Fruit fly (Drosophila melanogaster) whole organism, embryonic: ENCODE data around the gene Cep290.

Source experiments
- Abd-B ChIP-seq: fragments of 200-800 bp; sonication (Bioruptor generic); optimal IDR thresholded peaks from 2 replicates; lab custom pipeline; 2018; ENCODE audit warnings: missing biosample characterization, mild to moderate bottlenecking, missing genetic modification characterization, moderate library complexity
- BEAF-32 ChIP-seq: fragments of 200-800 bp; sonication (Bioruptor generic); optimal IDR thresholded peaks from 3 replicates; lab custom pipeline; 2017; ENCODE audit warnings: missing biosample characterization, missing genetic modification characterization, mild to moderate bottlenecking, moderate library complexity, missing genetic modification reagents
- CG13424 ChIP-seq: fragments of 200-800 bp; sonication (Bioruptor generic); optimal IDR thresholded peaks from 2 replicates; lab custom pipeline; 2019; ENCODE audit warnings: missing biosample characterization, mild to moderate bottlenecking, missing genetic modification characterization, moderate library complexity
- CG14014 ChIP-seq: fragments of 200-800 bp; sonication (Bioruptor generic); IDR thresholded peaks from 2 replicates; pipeline ENCODE4 v1.3.6; 2022; ENCODE audit warnings: missing biosample characterization, missing genetic modification characterization
- CG15479 ChIP-seq: fragments of 200-800 bp; sonication (Bioruptor generic); optimal IDR thresholded peaks from 3 replicates; lab custom pipeline; 2019; ENCODE audit warnings: missing biosample characterization, mild to moderate bottlenecking, missing genetic modification characterization, moderate library complexity
- CG15514 ChIP-seq: fragments of 200-800 bp; sonication (Bioruptor generic); optimal IDR thresholded peaks from 3 replicates; lab custom pipeline; 2017; ENCODE audit warnings: missing biosample characterization, missing genetic modification characterization, mild to moderate bottlenecking, moderate library complexity, missing genetic modification reagents
- CG17186 ChIP-seq: fragments of 200-800 bp; sonication (Bioruptor generic); optimal IDR thresholded peaks from 3 replicates; lab custom pipeline; 2017; ENCODE audit warnings: missing biosample characterization, missing genetic modification reagents, missing genetic modification characterization
- CG18011 ChIP-seq: fragments of 200-800 bp; sonication (Bioruptor generic); optimal IDR thresholded peaks from 2 replicates; lab custom pipeline; 2017; ENCODE audit warnings: missing biosample characterization, missing genetic modification characterization, mild to moderate bottlenecking, moderate library complexity, missing genotype
- CG2116 ChIP-seq: fragments of 200-800 bp; sonication (Bioruptor generic); optimal IDR thresholded peaks from 3 replicates; lab custom pipeline; 2018; ENCODE audit warnings: missing biosample characterization, mild to moderate bottlenecking, missing genetic modification characterization
- CG30431 ChIP-seq: fragments of 200-800 bp; sonication (Bioruptor generic); optimal IDR thresholded peaks from 2 replicates; lab custom pipeline; 2017; ENCODE audit warnings: missing biosample characterization, missing genetic modification characterization
- CG32767 ChIP-seq: fragments of 200-800 bp; sonication (Bioruptor generic); IDR thresholded peaks from 2 replicates; pipeline ENCODE4 v1.3.6; 2022; ENCODE audit warnings: missing biosample characterization, missing genetic modification characterization
- CG3995 ChIP-seq: fragments of 200-800 bp; sonication (Bioruptor generic); optimal IDR thresholded peaks from 3 replicates; lab custom pipeline; 2016; ENCODE audit warnings: missing biosample characterization, missing genetic modification characterization
- CG42726 ChIP-seq: fragments of 200-800 bp; sonication (Bioruptor generic); IDR thresholded peaks from 2 replicates; pipeline ENCODE4 v1.3.6; 2022; ENCODE audit warnings: missing biosample characterization, missing genetic modification characterization; ENCODE audit not compliant: partially characterized antibody
- CG4360 ChIP-seq: fragments of 200-800 bp; sonication (Bioruptor generic); IDR thresholded peaks from 2 replicates; pipeline ENCODE4 v1.3.6; 2022; ENCODE audit warnings: missing biosample characterization, missing genetic modification characterization
- CG6689 ChIP-seq: fragments of 200-800 bp; sonication (Bioruptor generic); IDR thresholded peaks from 2 replicates; pipeline ENCODE4 v1.3.6; 2022; ENCODE audit warnings: missing biosample characterization, missing genetic modification characterization
- CG7271 ChIP-seq: fragments of 200-800 bp; sonication (Bioruptor generic); optimal IDR thresholded peaks from 2 replicates; lab custom pipeline; 2018; ENCODE audit warnings: missing biosample characterization, mild to moderate bottlenecking, missing genetic modification characterization, moderate library complexity
- CG7839 ChIP-seq: fragments of 200-800 bp; sonication (Bioruptor generic); optimal IDR thresholded peaks from 3 replicates; lab custom pipeline; 2018; ENCODE audit warnings: missing biosample characterization, mild to moderate bottlenecking, missing genetic modification characterization, moderate library complexity
- CG7987 ChIP-seq: fragments of 200-800 bp; sonication (Bioruptor generic); optimal IDR thresholded peaks from 2 replicates; lab custom pipeline; 2018; ENCODE audit warnings: missing biosample characterization, mild to moderate bottlenecking, missing genetic modification characterization, moderate library complexity
- CrebB ChIP-seq: fragments of 200-800 bp; sonication (Bioruptor generic); optimal IDR thresholded peaks from 3 replicates; lab custom pipeline; 2018; ENCODE audit warnings: missing biosample characterization, mild to moderate bottlenecking, missing genetic modification characterization
- Dad ChIP-seq: fragments of 200-800 bp; sonication (Bioruptor generic); optimal IDR thresholded peaks from 3 replicates; lab custom pipeline; 2016; ENCODE audit warnings: missing biosample characterization, missing genetic modification characterization
- Dbx ChIP-seq: fragments of 200-800 bp; sonication (Bioruptor generic); IDR thresholded peaks from 3 replicates; pipeline ENCODE4 v1.3.6; 2022; ENCODE audit warnings: missing biosample characterization, missing genetic modification characterization
- Hey ChIP-seq: fragments of 200-800 bp; sonication (Bioruptor generic); optimal IDR thresholded peaks from 3 replicates; lab custom pipeline; 2018; ENCODE audit warnings: missing biosample characterization, mild to moderate bottlenecking, missing genetic modification characterization
- Jarid2 ChIP-seq: fragments of 200-800 bp; sonication (Bioruptor generic); optimal IDR thresholded peaks from 3 replicates; lab custom pipeline; 2017; ENCODE audit warnings: mild to moderate bottlenecking, missing biosample characterization, missing genetic modification reagents, missing genetic modification characterization
- Myb ChIP-seq: fragments of 200-800 bp; sonication (Bioruptor generic); optimal IDR thresholded peaks from 2 replicates; lab custom pipeline; 2016; ENCODE audit warnings: missing biosample characterization, missing genetic modification characterization
- Sry-δ ChIP-seq: fragments of 200-800 bp; sonication (Bioruptor generic); optimal IDR thresholded peaks from 2 replicates; lab custom pipeline; 2016; ENCODE audit warnings: missing biosample characterization, missing genetic modification characterization
- ab ChIP-seq: fragments of 200-800 bp; sonication (Bioruptor generic); optimal IDR thresholded peaks from 2 replicates; lab custom pipeline; 2016; ENCODE audit warnings: missing biosample characterization, missing genetic modification characterization
- amos ChIP-seq: fragments of 200-800 bp; sonication (Bioruptor generic); IDR thresholded peaks from 2 replicates; pipeline ENCODE4 v1.3.6; 2022; ENCODE audit warnings: missing biosample characterization, missing genetic modification characterization; ENCODE audit not compliant: partially characterized antibody
- ash1 ChIP-seq: fragments of 200-800 bp; sonication (Bioruptor generic); optimal IDR thresholded peaks from 2 replicates; lab custom pipeline; 2018; ENCODE audit warnings: missing biosample characterization, mild to moderate bottlenecking, missing genetic modification characterization
- az2 ChIP-seq: fragments of 200-800 bp; sonication (Bioruptor generic); optimal IDR thresholded peaks from 3 replicates; lab custom pipeline; 2016; ENCODE audit warnings: missing biosample characterization, missing genetic modification characterization
- bigmax ChIP-seq: fragments of 200-800 bp; sonication (Bioruptor generic); optimal IDR thresholded peaks from 2 replicates; lab custom pipeline; 2018; ENCODE audit warnings: missing biosample characterization, mild to moderate bottlenecking, missing genetic modification characterization
- bsh ChIP-seq, 2 experiments: fragments of 200-800 bp; sonication (Bioruptor generic); optimal IDR thresholded peaks; 2 replicates each; lab custom pipeline; 2017 to 2018; ENCODE audit warnings: mild to moderate bottlenecking in 2 of 2, missing biosample characterization in 2 of 2, missing genetic modification characterization in 2 of 2, moderate library complexity in 1 of 2
- cas ChIP-seq: fragments of 200-800 bp; sonication (Bioruptor generic); IDR thresholded peaks from 2 replicates; pipeline ENCODE4 v1.3.6; 2022; ENCODE audit warnings: missing biosample characterization, missing genetic modification characterization
- chif ChIP-seq, 2 experiments: fragments of 200-800 bp; sonication (Bioruptor generic); optimal IDR thresholded peaks; 3 replicates each; lab custom pipeline; 2016; ENCODE audit warnings: missing biosample characterization in 2 of 2, missing genetic modification characterization in 2 of 2
- chm ChIP-seq: fragments of 200-800 bp; sonication (Bioruptor generic); IDR thresholded peaks from 2 replicates; pipeline ENCODE4 v1.3.6; 2022; ENCODE audit warnings: missing biosample characterization, missing genetic modification characterization
- crol ChIP-seq: fragments of 200-800 bp; sonication (Bioruptor generic); IDR thresholded peaks from 2 replicates; pipeline ENCODE4 v1.3.6; 2022; ENCODE audit warnings: missing biosample characterization, missing genetic modification characterization
- da ChIP-seq: fragments of 200-800 bp; sonication (Bioruptor generic); optimal IDR thresholded peaks from 2 replicates; lab custom pipeline; 2016; ENCODE audit warnings: missing biosample characterization, missing genetic modification characterization
- dmrt99B ChIP-seq: fragments of 200-800 bp; sonication (Bioruptor generic); optimal IDR thresholded peaks from 2 replicates; lab custom pipeline; 2018; ENCODE audit warnings: missing biosample characterization, mild to moderate bottlenecking, missing genetic modification characterization, moderate library complexity
- esg ChIP-seq: fragments of 200-800 bp; sonication (Bioruptor generic); conservative IDR thresholded peaks from 2 replicates; pipeline ENCODE4 v1.3.6; 2022; ENCODE audit warnings: missing biosample characterization, missing genetic modification characterization
- gcm ChIP-seq: fragments of 200-800 bp; sonication (Bioruptor generic); optimal IDR thresholded peaks from 2 replicates; lab custom pipeline; 2019; ENCODE audit warnings: missing biosample characterization, mild to moderate bottlenecking, missing genetic modification characterization, moderate library complexity
- gsb ChIP-seq: fragments of 200-800 bp; sonication (Bioruptor generic); IDR thresholded peaks from 2 replicates; pipeline ENCODE4 v1.3.6; 2022; ENCODE audit warnings: missing biosample characterization, missing genetic modification characterization
- ind ChIP-seq: fragments of 200-800 bp; sonication (Bioruptor generic); optimal IDR thresholded peaks from 3 replicates; lab custom pipeline; 2016; ENCODE audit warnings: missing biosample characterization, missing genetic modification characterization
- nmo ChIP-seq: fragments of 200-800 bp; sonication (Bioruptor generic); optimal IDR thresholded peaks from 2 replicates; lab custom pipeline; 2018; ENCODE audit warnings: missing biosample characterization, mild to moderate bottlenecking, missing genetic modification characterization, moderate library complexity
- nom ChIP-seq: fragments of 200-800 bp; sonication (Bioruptor generic); optimal IDR thresholded peaks from 2 replicates; lab custom pipeline; 2017; ENCODE audit warnings: missing biosample characterization, missing genetic modification characterization, mild to moderate bottlenecking, moderate library complexity, missing genetic modification reagents
- onecut ChIP-seq: fragments of 200-800 bp; sonication (Bioruptor generic); IDR thresholded peaks from 2 replicates; pipeline ENCODE4 v1.3.6; 2022; ENCODE audit warnings: missing biosample characterization, missing genetic modification characterization
- otp ChIP-seq: fragments of 200-800 bp; sonication (Bioruptor generic); IDR thresholded peaks from 3 replicates; pipeline ENCODE4, ENCODE4 v1.3.6; 2022; ENCODE audit warnings: missing biosample characterization, missing genetic modification characterization
- pho ChIP-seq: fragments of 200-800 bp; sonication (Bioruptor generic); optimal IDR thresholded peaks from 2 replicates; lab custom pipeline; 2016; ENCODE audit warnings: missing biosample characterization, missing genetic modification characterization
- psq ChIP-seq: fragments of 200-800 bp; sonication (Bioruptor generic); optimal IDR thresholded peaks from 2 replicates; lab custom pipeline; 2017; ENCODE audit warnings: missing biosample characterization, missing genetic modification characterization
- sens-2 ChIP-seq: fragments of 200-800 bp; sonication (Bioruptor generic); IDR thresholded peaks from 2 replicates; pipeline ENCODE4 v1.3.6; 2022; ENCODE audit warnings: missing biosample characterization, missing genetic modification characterization
- tio ChIP-seq: fragments of 200-800 bp; sonication (Bioruptor generic); optimal IDR thresholded peaks from 2 replicates; lab custom pipeline; 2017; ENCODE audit warnings: missing biosample characterization, missing genetic modification characterization, inconsistent platforms

Cep290 gene

dm6 chr3L:802700-803273, 40.9 kb upstream of the Cep290 start (continued):
- peak; percentile 77 to 91 for TF ChIP-seq bsh (GFP tag; optimal IDR thresholded peaks at IDR 0.05; lab: Kevin White, UChicago)
- no peak for TF ChIP-seq bigmax (GFP tag; lab: Kevin White, UChicago)
- peak; percentile 87 for TF ChIP-seq sens-2 (GFP tag; lab: Robert Waterston, UW)
- peak; percentile 89 for TF ChIP-seq CG7839 (tag; lab: Kevin White, UChicago)
- peak; percentile 44 for TF ChIP-seq Sry-δ
- TF ChIP-seq CG4360 (GFP tag; lab: Robert Waterston, UW): peak; percentile 71
- peak; percentile 64 for TF ChIP-seq CG7987 (GFP tag; lab: Kevin White, UChicago)
- peak; percentile 83 for TF ChIP-seq pho (GFP tag; lab: Kevin White, UChicago)
- no peak for TF ChIP-seq BEAF-32
- peak; percentile 77 for TF ChIP-seq CG15514 (GFP tag; lab: Kevin White, UChicago)
- TF ChIP-seq CG42726 (GFP tag; lab: Robert Waterston, UW): no peak
- TF ChIP-seq cas (GFP tag; lab: Robert Waterston, UW): peak; percentile 67; the same call in 1 of the 2 replicates
- TF ChIP-seq amos (GFP tag; lab: Robert Waterston, UW): no peak
- peak; percentile 47 for TF ChIP-seq psq
- TF ChIP-seq gcm (GFP tag; lab: Kevin White, UChicago): peak; percentile 85
- TF ChIP-seq CG2116 (GFP tag; lab: Kevin White, UChicago): peak; percentile 36
- peak; percentile 90 for TF ChIP-seq Dad (GFP tag; lab: Kevin White, UChicago)
- TF ChIP-seq nmo: peak; percentile 84
- peak; percentile 92 for TF ChIP-seq otp (GFP tag; lab: Robert Waterston, UW)
- peak; percentile 91 for TF ChIP-seq Dbx (GFP tag; lab: Robert Waterston, UW)
- peak; percentile 81 for TF ChIP-seq Abd-B (GFP tag; lab: Kevin White, UChicago)
- peak; percentile 91 for TF ChIP-seq CG6689
- TF ChIP-seq ab (GFP tag; lab: Kevin White, UChicago): peak; percentile 68
- TF ChIP-seq Hey (tag; lab: Kevin White, UChicago): peak; percentile 98
- peak; percentile 90 for TF ChIP-seq az2 (GFP tag; lab: Kevin White, UChicago)
- TF ChIP-seq CG30431: peak; percentile 88
- peak; percentile 90 for TF ChIP-seq esg (GFP tag; lab: Robert Waterston, UW)
- peak; percentile 90 for TF ChIP-seq onecut
- TF ChIP-seq dmrt99B (tag; lab: Kevin White, UChicago): peak; percentile 88
- peak; percentile 78 for TF ChIP-seq Myb (GFP tag; lab: Kevin White, UChicago)
- TF ChIP-seq CG15479 (GFP tag; lab: Kevin White, UChicago): peak; percentile 59
- peak; percentile 68 for TF ChIP-seq gsb (GFP tag; lab: Robert Waterston, UW)
- TF ChIP-seq da: peak; percentile 69
- TF ChIP-seq CG3995 (GFP tag; lab: Kevin White, UChicago): peak; percentile 30
- peak; percentile 83 for TF ChIP-seq CrebB (tag; lab: Kevin White, UChicago)
- peak; percentile 28 for TF ChIP-seq Jarid2 (GFP tag; lab: Kevin White, UChicago)
- TF ChIP-seq CG14014 (GFP tag; lab: Robert Waterston, UW): peak; percentile 92
- peak; percentile 82 for TF ChIP-seq nom
- TF ChIP-seq crol (GFP tag; lab: Robert Waterston, UW): peak; percentile 44; the same call in 1 of the 2 replicates
- peak; percentile 89 for TF ChIP-seq CG13424 (tag; lab: Kevin White, UChicago)
- TF ChIP-seq CG17186: peak; percentile 59
- no peak for TF ChIP-seq CG7271
- TF ChIP-seq chif (GFP tag; optimal IDR thresholded peaks at IDR 0.05; lab: Kevin White, UChicago): peak; percentile 83 to 94
- TF ChIP-seq ind (GFP tag; lab: Kevin White, UChicago): peak; percentile 90
- peak; percentile 31 for TF ChIP-seq ash1
- peak; percentile 80 for TF ChIP-seq CG32767
- TF ChIP-seq chm: peak; percentile 95
- TF ChIP-seq CG18011 (GFP tag; lab: Kevin White, UChicago): peak; percentile 62
- peak; percentile 75 for TF ChIP-seq tio (GFP tag; lab: Kevin White, UChicago)
